Fruit fly (Drosophila melanogaster) whole organism: ENCODE measurements around the gene Afti.

Source experiments
- CG8478 ChIP-seq: fragments of >200 bp; optimal IDR thresholded peaks from 2 replicates; lab custom pipeline; 2018; ENCODE audit warnings: inconsistent platforms
- EcR ChIP-seq, 2 experiments: fragments of >200 bp; optimal IDR thresholded peaks; 2 replicates each; lab custom pipeline; 2017; ENCODE audit warnings: missing biosample characterization in 2 of 2, missing genetic modification characterization in 2 of 2, missing genetic modification reagents in 2 of 2
- pan ChIP-seq: fragments of >200 bp; optimal IDR thresholded peaks from 2 replicates; lab custom pipeline; 2017

DNA sequence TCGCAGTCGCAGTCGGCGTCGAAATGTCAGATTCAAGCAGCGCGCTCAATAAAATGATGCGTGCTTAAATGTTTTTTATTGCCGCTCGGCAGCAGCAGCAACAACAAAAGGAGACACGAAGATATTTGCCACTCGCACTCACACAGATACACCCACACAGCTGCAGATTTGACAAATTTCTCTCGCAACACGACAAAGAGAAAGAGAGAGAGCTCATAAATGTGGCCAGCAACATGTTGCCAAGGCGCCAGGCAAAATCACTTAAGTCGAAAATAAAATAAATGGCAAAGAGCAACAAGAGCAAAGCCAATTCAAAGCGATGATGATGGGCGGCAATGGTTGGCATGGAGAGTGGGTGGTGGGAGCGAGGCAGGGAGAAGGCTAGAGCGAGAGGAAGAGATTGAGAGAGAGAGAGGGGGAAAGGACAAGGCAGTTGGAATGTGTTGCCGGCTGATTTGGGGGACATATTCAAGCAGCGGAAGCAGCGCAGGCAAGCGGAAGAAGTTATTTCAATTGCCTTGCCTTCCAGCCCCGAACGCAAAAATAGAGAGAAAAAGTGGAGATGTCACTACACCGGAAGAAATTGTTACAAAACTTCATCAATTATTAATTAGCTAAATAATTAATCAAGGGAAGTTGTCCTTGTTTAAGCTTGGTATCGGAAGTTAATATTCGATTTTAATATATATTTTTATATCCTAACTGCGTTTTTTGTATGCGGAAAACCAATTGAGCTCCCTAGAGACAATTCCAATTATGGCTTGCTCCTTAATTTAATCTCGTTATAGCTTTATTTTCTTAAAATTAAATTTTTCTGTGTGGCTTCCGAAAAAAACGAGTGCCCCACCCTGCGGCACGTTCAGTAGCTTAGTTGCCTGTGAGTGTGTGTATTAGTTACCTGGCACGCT lies 20.6 kb upstream of the Afti start:
- TF ChIP-seq pan (lab: Kevin White, UChicago), result no peak
- TF ChIP-seq EcR (GFP tag; optimal IDR thresholded peaks at IDR 0.05; lab: Kevin White, UChicago), result no peak
- TF ChIP-seq CG8478 (lab: Kevin White, UChicago), result no peak
